Fruit fly (Drosophila melanogaster) whole organism, wandering third instar larva: ENCODE data around the gene CG43760.

Experiments used
- CG32264 ChIP-seq: fragments of 200-800 bp; sonication (Bioruptor generic); optimal IDR thresholded peaks from 2 replicates; lab custom pipeline; 2016; ENCODE audit warnings: missing biosample characterization, missing genetic modification characterization
- Dfd ChIP-seq: fragments of >200 bp; optimal IDR thresholded peaks from 2 replicates; lab custom pipeline; 2017; ENCODE audit warnings: missing biosample characterization, missing genetic modification characterization
- Hnf4 ChIP-seq: fragments of 200-800 bp; sonication (Bioruptor generic); optimal IDR thresholded peaks from 2 replicates; lab custom pipeline; 2016; ENCODE audit warnings: missing biosample characterization, mild to moderate bottlenecking, missing genetic modification characterization
- br ChIP-seq: fragments of 200-800 bp; sonication (Bioruptor generic); optimal IDR thresholded peaks from 2 replicates; lab custom pipeline; 2016; ENCODE audit warnings: missing biosample characterization, missing genetic modification characterization
- psq ChIP-seq: fragments of 200-800 bp; sonication (Bioruptor generic); optimal IDR thresholded peaks from 3 replicates; lab custom pipeline; 2017; ENCODE audit warnings: missing biosample characterization, mild to moderate bottlenecking, missing genetic modification characterization, moderate library complexity
- sage ChIP-seq: fragments of 200-800 bp; sonication (Bioruptor generic); optimal IDR thresholded peaks from 2 replicates; lab custom pipeline; 2016; ENCODE audit warnings: missing biosample characterization, mild to moderate bottlenecking, missing genetic modification characterization

- TF ChIP-seq psq (no peak), Hnf4 (GFP tag; lab: Kevin White, UChicago) (no peak), br (GFP tag; lab: Kevin White, UChicago) (no peak), Dfd (GFP tag; lab: Kevin White, UChicago) (no peak), sage (GFP tag; lab: Kevin White, UChicago) (no peak), CG32264 (GFP tag; lab: Kevin White, UChicago) (no peak)
These were observed 5.7 kb downstream of the CG43760 start, which contains the start of gene Ku80 for dm6 chr2L:15770978-15771377.
